Worm (Caenorhabditis elegans): ENCODE data around the gene ttbk-7.

Gene ttbk-7

ce11 chrV:12879349-12879748 lies 16.3 kb downstream of the ttbk-7 start:
- no peak for TF ChIP-seq elt-3 (tag; optimal IDR thresholded peaks at IDR 0.05)
- TF ChIP-seq egl-27 (tag; optimal IDR thresholded peaks at IDR 0.05) = no peak
- TF ChIP-seq ama-1 (optimal IDR thresholded peaks at IDR 0.05) = peak; percentile 36
- TF ChIP-seq fkh-2 (tag; optimal IDR thresholded peaks at IDR 0.05) = no peak
- TF ChIP-seq eor-1 (tag; optimal IDR thresholded peaks at IDR 0.05) = no peak
- no peak for TF ChIP-seq ceh-28 (tag; optimal IDR thresholded peaks at IDR 0.05)
- no peak for TF ChIP-seq nhr-67 (tag; optimal IDR thresholded peaks at IDR 0.05)
- TF ChIP-seq egl-5 (tag; optimal IDR thresholded peaks at IDR 0.05) = no peak
- no peak for TF ChIP-seq hmg-11 (tag; optimal IDR thresholded peaks at IDR 0.05)
- TF ChIP-seq nhr-25 (tag; optimal IDR thresholded peaks at IDR 0.05) = peak; percentile 70
- no peak for TF ChIP-seq unc-62 (GFP tag; optimal IDR thresholded peaks at IDR 0.05)
- no peak for TF ChIP-seq nhr-77 (tag; optimal IDR thresholded peaks at IDR 0.05)
- TF ChIP-seq nhr-43 (tag; optimal IDR thresholded peaks at IDR 0.05; ENCODE audit: poor library complexity, severe bottlenecking) = peak; percentile 13
- no peak for TF ChIP-seq elt-2 (tag; optimal IDR thresholded peaks at IDR 0.05)
- no peak for TF ChIP-seq nhr-28 (tag; optimal IDR thresholded peaks at IDR 0.05)
- TF ChIP-seq ztf-4 (tag; optimal IDR thresholded peaks at IDR 0.05) = no peak

ce11 chrV:12877579-12877978 lies 18.1 kb downstream of the ttbk-7 start:
- TF ChIP-seq elt-2 (tag; optimal IDR thresholded peaks at IDR 0.05) = peak; percentile 19
- TF ChIP-seq ZK546.5 (tag; optimal IDR thresholded peaks at IDR 0.05) = no peak

- TF ChIP-seq ztf-4 (tag; optimal IDR thresholded peaks at IDR 0.05) (no peak), pqm-1 (tag; optimal IDR thresholded peaks at IDR 0.05) (peak; percentile 73), egl-5 (tag; optimal IDR thresholded peaks at IDR 0.05) (no peak), elt-2 (tag; optimal IDR thresholded peaks at IDR 0.05) (peak; percentile 73), nfya-1 (tag; optimal IDR thresholded peaks at IDR 0.05; ENCODE audit: insufficient read depth) (no peak)
Observed at ce11 chrV:12876708-12877107, 19.0 kb downstream of the ttbk-7 start.

- TF ChIP-seq nhr-25 (tag; optimal IDR thresholded peaks at IDR 0.05) (peak; percentile 48), ztf-11 (tag; optimal IDR thresholded peaks at IDR 0.05) (no peak), nhr-43 (tag; optimal IDR thresholded peaks at IDR 0.05; ENCODE audit: poor library complexity, severe bottlenecking) (peak; percentile 18)
Observed at ce11 chrV:12875850-12876249, 19.8 kb downstream of the ttbk-7 start.

- peak; percentile 41 for TF ChIP-seq pha-4 (tag; optimal IDR thresholded peaks at IDR 0.05)
- TF ChIP-seq lin-15B (tag; optimal IDR thresholded peaks at IDR 0.05) = no peak
Observed at ce11 chrV:12871753-12872152, 23.9 kb downstream of the ttbk-7 start, which contains the start of gene bus-19. Gene bus-19 (plus strand): TSS chrV:12872053.

- TF ChIP-seq pha-4 (tag; optimal IDR thresholded peaks at IDR 0.05) (peak; percentile 85), ceh-28 (tag; optimal IDR thresholded peaks at IDR 0.05) (no peak)
Observed at ce11 chrV:12870740-12871139, 24.9 kb downstream of the ttbk-7 start.

- TF ChIP-seq pha-4 (tag; optimal IDR thresholded peaks at IDR 0.05) = peak; percentile 94
- no peak for TF ChIP-seq eor-1 (tag; optimal IDR thresholded peaks at IDR 0.05)
- TF ChIP-seq nfya-1 (tag; optimal IDR thresholded peaks at IDR 0.05; ENCODE audit: insufficient read depth) = peak; percentile 85
- TF ChIP-seq snpc-4 (tag; optimal IDR thresholded peaks at IDR 0.05) = no peak
- no peak for TF ChIP-seq zag-1 (tag; optimal IDR thresholded peaks at IDR 0.05)
- TF ChIP-seq skn-1 (tag; optimal IDR thresholded peaks at IDR 0.05) = no peak
- no peak for TF ChIP-seq aly-2 (tag; optimal IDR thresholded peaks at IDR 0.05)
- TF ChIP-seq sea-2 (GFP tag; optimal IDR thresholded peaks at IDR 0.05) = no peak
- peak; percentile 43 for TF ChIP-seq tbx-2 (tag; optimal IDR thresholded peaks at IDR 0.05)
- peak; percentile 57 for TF ChIP-seq elt-2 (tag; optimal IDR thresholded peaks at IDR 0.05)
- TF ChIP-seq elt-1 (tag; optimal IDR thresholded peaks at IDR 0.05) = no peak
- peak; percentile 94 for TF ChIP-seq nhr-23 (tag; optimal IDR thresholded peaks at IDR 0.05)
- no peak for TF ChIP-seq nhr-76 (tag; optimal IDR thresholded peaks at IDR 0.05)
- peak; percentile 74 for TF ChIP-seq R02D3.7 (tag; optimal IDR thresholded peaks at IDR 0.05)
- peak; percentile 57 for TF ChIP-seq pqm-1 (tag; optimal IDR thresholded peaks at IDR 0.05)
- TF ChIP-seq unc-39 (tag; optimal IDR thresholded peaks at IDR 0.05) = no peak
- TF ChIP-seq elt-3 (tag; optimal IDR thresholded peaks at IDR 0.05) = no peak
- no peak for TF ChIP-seq egl-5 (tag; optimal IDR thresholded peaks at IDR 0.05)
- no peak for TF ChIP-seq daf-12 (tag; optimal IDR thresholded peaks at IDR 0.05)
- TF ChIP-seq nhr-12 (tag; optimal IDR thresholded peaks at IDR 0.05) = no peak
- no peak for TF ChIP-seq mdl-1 (tag; optimal IDR thresholded peaks at IDR 0.05)
- TF ChIP-seq ceh-82 (tag; optimal IDR thresholded peaks at IDR 0.05) = peak; percentile 60
- TF ChIP-seq lin-15B (tag; optimal IDR thresholded peaks at IDR 0.05) = peak; percentile 84
- peak; percentile 18 for TF ChIP-seq lin-39 (tag; optimal IDR thresholded peaks at IDR 0.05)
- TF ChIP-seq ztf-4 (tag; optimal IDR thresholded peaks at IDR 0.05) = no peak
- peak; percentile 74 for TF ChIP-seq nhr-25 (tag; optimal IDR thresholded peaks at IDR 0.05)
- TF ChIP-seq nhr-77 (tag; optimal IDR thresholded peaks at IDR 0.05) = no peak
- no peak for TF ChIP-seq ceh-16 (tag; optimal IDR thresholded peaks at IDR 0.05)
- TF ChIP-seq ama-1 (optimal IDR thresholded peaks at IDR 0.05) = no peak
- TF ChIP-seq egl-27 (tag; optimal IDR thresholded peaks at IDR 0.05) = no peak
- no peak for TF ChIP-seq fkh-2 (tag; optimal IDR thresholded peaks at IDR 0.05)
- peak; percentile 31 for TF ChIP-seq ceh-28 (tag; optimal IDR thresholded peaks at IDR 0.05)
Observed at ce11 chrV:12869948-12870347, 25.7 kb downstream of the ttbk-7 start, which contains the start of gene T07F10.3. Gene T07F10.3 (minus strand): TSS chrV:12870045.

Measured in whole organism, L3 larva.